Worm (Caenorhabditis elegans): ENCODE data around the gene T24D8.6.

The T24D8.6 gene

ce11 chrX:2335384-2335783, 30.4 kb downstream of the T24D8.6 start, which contains the start of gene T01B6.1:
Gene T01B6.1, plus strand, starts transcription at chrX:2335684.
- TF ChIP-seq him-1 (tag; optimal IDR thresholded peaks at IDR 0.05) (no peak), dao-5 (tag; optimal IDR thresholded peaks at IDR 0.05) (no peak), W03F9.2 (tag; optimal IDR thresholded peaks at IDR 0.05) (no peak)

- TF ChIP-seq W03F9.2 (tag; optimal IDR thresholded peaks at IDR 0.05) = no peak
- TF ChIP-seq him-1 (tag; optimal IDR thresholded peaks at IDR 0.05) = no peak
- no peak for TF ChIP-seq dao-5 (tag; optimal IDR thresholded peaks at IDR 0.05)
These were observed 35.3 kb downstream of the T24D8.6 start for ce11 chrX:2330494-2330893.

DNA sequence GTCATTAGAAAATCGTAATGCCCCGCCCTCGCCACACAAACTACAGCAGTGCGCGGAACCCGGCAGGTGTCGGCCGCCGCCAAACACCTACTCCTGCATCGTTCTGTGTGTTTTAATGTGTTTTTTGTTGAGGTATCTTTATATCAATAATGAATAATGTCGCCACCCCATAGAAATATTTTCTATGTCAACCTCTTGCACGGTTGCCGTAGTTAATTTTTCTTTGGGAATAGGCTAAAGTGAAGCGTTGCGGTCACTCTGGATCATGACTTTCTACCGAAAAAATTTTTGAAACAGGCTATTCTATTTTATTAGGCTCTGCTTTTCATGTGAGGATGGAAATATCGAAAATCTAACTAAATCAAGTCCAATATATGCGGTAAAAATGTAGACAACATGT, 36.9 kb downstream of the T24D8.6 start:
- TF ChIP-seq dao-5 (tag; optimal IDR thresholded peaks at IDR 0.05) (no peak), W03F9.2 (tag; optimal IDR thresholded peaks at IDR 0.05) (no peak), him-1 (tag; optimal IDR thresholded peaks at IDR 0.05) (no peak)

- TF ChIP-seq him-1 (tag; optimal IDR thresholded peaks at IDR 0.05) (no peak), W03F9.2 (tag; optimal IDR thresholded peaks at IDR 0.05) (no peak), dao-5 (tag; optimal IDR thresholded peaks at IDR 0.05) (no peak)
These were observed 44.0 kb downstream of the T24D8.6 start for ce11 chrX:2321758-2322157.

ce11 chrX:2320539-2320938, 45.3 kb downstream of the T24D8.6 start:
- TF ChIP-seq dao-5 (tag; optimal IDR thresholded peaks at IDR 0.05) = no peak
- no peak for TF ChIP-seq him-1 (tag; optimal IDR thresholded peaks at IDR 0.05)
- TF ChIP-seq W03F9.2 (tag; optimal IDR thresholded peaks at IDR 0.05) = no peak

- TF ChIP-seq W03F9.2 (tag; optimal IDR thresholded peaks at IDR 0.05) (no peak), dao-5 (tag; optimal IDR thresholded peaks at IDR 0.05) (no peak), him-1 (tag; optimal IDR thresholded peaks at IDR 0.05) (no peak)
These were observed 46.6 kb downstream of the T24D8.6 start, which contains the start of gene aakg-4 for ce11 chrX:2319238-2319637. Gene aakg-4, minus strand, starts transcription at chrX:2319338.

DNA sequence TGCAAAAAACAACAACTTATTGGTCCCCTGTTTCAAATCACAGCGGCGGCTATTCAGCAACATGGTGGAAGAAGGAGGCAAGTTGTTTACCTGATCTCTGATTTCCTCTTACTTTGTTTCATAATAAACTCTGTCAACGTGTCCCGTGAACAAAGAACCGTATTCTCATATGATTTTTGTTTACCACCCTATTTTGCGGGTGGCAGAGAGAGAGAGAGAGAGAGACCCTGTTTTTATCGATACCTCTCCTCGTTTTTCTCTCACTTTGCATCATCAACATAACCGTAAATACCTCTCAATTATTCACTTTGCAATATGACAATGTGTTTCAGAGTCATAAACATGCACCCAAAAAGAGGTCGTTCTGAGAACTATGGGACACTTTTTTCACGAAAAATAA, 48.3 kb downstream of the T24D8.6 start:
- TF ChIP-seq him-1 (tag; optimal IDR thresholded peaks at IDR 0.05) (no peak), dao-5 (tag; optimal IDR thresholded peaks at IDR 0.05) (no peak), W03F9.2 (tag; optimal IDR thresholded peaks at IDR 0.05) (no peak)

DNA sequence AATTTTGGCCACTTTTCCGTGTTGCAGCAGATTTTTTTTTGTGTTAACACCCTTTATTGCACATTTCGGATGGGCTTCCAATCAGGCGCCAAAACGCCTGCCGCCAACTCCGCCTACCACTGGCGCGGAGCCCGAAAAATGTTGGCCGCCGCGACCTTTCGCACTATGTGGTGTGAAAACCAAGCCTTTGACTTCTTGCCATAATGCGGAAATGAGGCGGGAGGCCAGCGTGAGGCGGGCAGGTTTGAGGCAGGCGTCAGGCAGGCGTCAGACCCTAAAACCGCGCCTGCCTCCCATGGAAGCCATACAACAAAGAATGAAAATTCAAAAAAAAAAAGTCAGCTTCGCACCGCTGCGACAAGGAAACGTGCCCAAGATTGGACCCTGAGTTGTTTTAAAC, 48.9 kb downstream of the T24D8.6 start:
- TF ChIP-seq him-1 (tag; optimal IDR thresholded peaks at IDR 0.05) = no peak
- TF ChIP-seq W03F9.2 (tag; optimal IDR thresholded peaks at IDR 0.05) = no peak
- TF ChIP-seq dao-5 (tag; optimal IDR thresholded peaks at IDR 0.05) = no peak

DNA sequence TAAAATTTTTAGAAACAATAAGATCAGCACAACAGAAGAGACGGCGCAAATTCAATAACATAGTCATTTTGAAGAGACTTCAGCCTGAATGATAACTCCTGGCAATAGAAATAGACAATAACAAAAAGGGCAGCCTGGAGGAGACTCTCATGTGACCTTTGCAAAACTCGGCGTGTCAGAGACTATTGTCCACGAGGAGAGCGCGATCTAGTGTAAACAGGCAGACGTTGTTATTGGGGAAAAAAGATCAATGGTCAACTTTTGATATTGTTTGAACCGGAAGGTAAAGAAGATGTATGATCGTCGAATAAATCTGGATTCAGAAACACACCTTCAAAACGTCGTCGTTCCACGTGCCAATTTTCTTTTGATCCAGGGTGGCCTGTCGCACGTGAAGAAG, 49.6 kb downstream of the T24D8.6 start:
- TF ChIP-seq W03F9.2 (tag; optimal IDR thresholded peaks at IDR 0.05) (no peak), dao-5 (tag; optimal IDR thresholded peaks at IDR 0.05) (no peak), him-1 (tag; optimal IDR thresholded peaks at IDR 0.05) (no peak)
